Worm (Caenorhabditis elegans) whole organism, L1 larva: Measurements from ENCODE around the gene T14B1.1.

Source experiments
- jun-1 ChIP-seq: fragments of 150-350 bp; optimal IDR thresholded peaks from 2 replicates; lab custom pipeline; 2014; ENCODE audit warnings: missing biosample characterization, missing genetic modification reagents, missing genetic modification characterization
- nhr-28 ChIP-seq: fragments of 150-350 bp; optimal IDR thresholded peaks from 2 replicates; lab custom pipeline; 2014; ENCODE audit warnings: missing biosample characterization, missing genetic modification characterization
- ztf-11 ChIP-seq, 2 experiments: sonication (generic microtip); optimal IDR thresholded peaks; 2 replicates each; lab custom pipeline; 2016 to 2017; ENCODE audit warnings: missing genetic modification characterization in 2 of 2, missing biosample characterization in 1 of 2, missing compliant biosample characterization in 1 of 2

- TF ChIP-seq jun-1 (tag; lab: Kevin White, UChicago) (no peak), ztf-11 (tag; optimal IDR thresholded peaks at IDR 0.05; lab: Kevin White, UChicago) (no peak), nhr-28 (tag; lab: Kevin White, UChicago) (no peak)
Measured at ce11 chrX:9638825-9639474, 29.6 kb downstream of the T14B1.1 start.
